Fruit fly (Drosophila melanogaster) Kc167 (cell line): ENCODE data around the gene CG14866.

ENCODE experiments used
- Myc ChIP-seq: fragments of >200 bp; optimal IDR thresholded peaks from 2 replicates; lab custom pipeline; 2017; ENCODE audit warnings: missing external identifiers
- Sin3A ChIP-seq: fragments of >200 bp; optimal IDR thresholded peaks from 2 replicates; lab custom pipeline; 2018; ENCODE audit warnings: missing external identifiers
- h ChIP-seq: fragments of >200 bp; optimal IDR thresholded peaks from 3 replicates; lab custom pipeline; 2018; ENCODE audit warnings: missing external identifiers
- insv ChIP-seq: fragments of >200 bp; optimal IDR thresholded peaks from 3 replicates; lab custom pipeline; 2018; ENCODE audit warnings: missing external identifiers
- psq ChIP-seq: fragments of >200 bp; optimal IDR thresholded peaks from 2 replicates; lab custom pipeline; 2017; ENCODE audit warnings: missing external identifiers
- ttk ChIP-seq: sonication (Bioruptor generic); optimal IDR thresholded peaks from 2 replicates; lab custom pipeline; 2017; ENCODE audit warnings: missing external identifiers

Gene CG14866

DNA sequence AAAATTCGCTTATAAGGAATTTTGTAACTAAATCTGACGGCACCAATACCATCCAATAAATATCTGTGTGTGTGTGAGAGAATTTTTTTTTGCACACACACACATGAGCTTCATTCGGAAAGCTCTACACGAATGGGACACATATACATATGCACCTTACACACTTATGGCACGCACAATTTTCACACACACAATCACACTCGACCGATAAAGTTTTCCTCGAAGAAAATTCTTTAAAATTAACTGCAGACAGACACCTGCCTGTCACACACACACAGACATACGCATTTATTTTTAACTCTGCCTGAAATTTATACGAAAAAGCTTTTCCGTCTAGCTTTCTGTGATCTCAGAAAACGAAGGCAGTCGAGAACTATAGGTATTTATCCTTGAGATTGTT, 5.6 kb upstream of the CG14866 start:
- no peak for TF ChIP-seq insv (lab: Kevin White, UChicago)
- no peak for TF ChIP-seq ttk (lab: Kevin White, UChicago)

- TF ChIP-seq Sin3A (no peak), h (lab: Kevin White, UChicago) (no peak), psq (lab: Kevin White, UChicago) (no peak), Myc (lab: Kevin White, UChicago) (no peak), insv (lab: Kevin White, UChicago) (no peak), ttk (lab: Kevin White, UChicago) (no peak)
Observed at dm6 chr3R:15313836-15314235, 2.4 kb upstream of the CG14866 start.

DNA sequence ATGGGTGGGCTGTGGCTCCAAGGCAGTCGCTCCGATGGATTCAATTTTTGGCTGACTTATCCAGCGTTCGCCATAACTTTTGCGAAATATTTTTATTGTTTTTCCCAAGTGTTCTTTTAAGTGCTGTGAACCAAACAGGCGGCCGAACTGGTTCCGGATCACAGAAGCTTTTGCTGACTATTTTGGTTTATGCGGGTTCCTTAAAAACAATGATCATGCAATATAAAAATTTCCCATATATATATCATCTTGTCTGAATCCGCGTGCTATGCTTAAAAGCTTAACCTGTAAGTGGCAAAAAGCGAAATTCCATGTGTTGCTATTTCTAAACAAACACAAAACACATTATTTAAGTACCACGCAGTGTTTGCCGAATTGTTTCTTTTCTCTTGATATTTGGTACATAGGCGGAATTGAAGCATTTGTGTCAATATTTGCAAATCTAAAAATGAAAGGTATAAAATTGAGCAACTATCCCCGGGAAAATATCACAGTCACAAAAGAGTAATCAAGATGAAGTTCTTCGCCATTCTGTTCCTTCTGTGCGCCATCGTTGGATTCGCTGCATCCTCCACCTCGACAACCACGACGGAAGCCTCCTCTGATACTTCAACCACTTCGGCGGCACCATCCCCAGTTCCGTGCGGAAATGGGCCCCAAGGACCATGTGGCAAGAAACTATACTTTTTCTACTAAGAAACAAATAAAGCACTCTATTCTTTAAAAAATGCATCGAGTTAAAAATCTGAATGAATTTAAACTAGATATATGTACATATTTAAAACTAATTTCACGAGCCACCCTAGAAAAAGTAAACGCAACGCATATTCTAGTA, 3.9 kb downstream of the CG14866 start, which contains the start of the genes CG6276 and CG44040:
CG6276 (minus strand) TSS at position 158 of the 835 bp plus-strand sequence.
CG44040 (plus strand) TSS at position 467 of the 835 bp plus-strand sequence.
- TF ChIP-seq Myc (lab: Kevin White, UChicago) (no peak), psq (lab: Kevin White, UChicago) (no peak), h (lab: Kevin White, UChicago) (no peak), ttk (lab: Kevin White, UChicago) (no peak), insv (lab: Kevin White, UChicago) (no peak), Sin3A (no peak)

DNA sequence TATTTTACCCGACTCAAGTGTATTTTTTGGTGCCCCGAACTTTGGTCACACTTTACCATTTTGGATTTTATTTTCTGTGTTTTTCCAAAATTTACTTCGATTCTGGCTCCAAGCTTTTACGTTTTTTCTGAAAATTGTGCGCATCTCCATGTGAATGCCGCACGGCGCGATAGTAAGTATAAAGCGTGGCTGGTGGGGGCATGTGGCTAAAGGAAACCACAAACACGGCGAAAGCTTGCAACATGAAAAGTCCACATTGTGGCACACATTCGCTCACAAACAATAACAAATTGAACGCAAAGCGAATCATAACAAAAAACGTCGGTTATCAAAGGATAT, 4.4 kb downstream of the CG14866 start, which contains the start of gene ear:
ear (plus strand) TSS at position 10 of the 339 bp plus-strand sequence.
- TF ChIP-seq h (lab: Kevin White, UChicago), result no peak
- TF ChIP-seq ttk (lab: Kevin White, UChicago), result no peak
- no peak for TF ChIP-seq Myc (lab: Kevin White, UChicago)
- TF ChIP-seq Sin3A, result no peak
- TF ChIP-seq psq (lab: Kevin White, UChicago), result no peak
- TF ChIP-seq insv (lab: Kevin White, UChicago), result no peak

DNA sequence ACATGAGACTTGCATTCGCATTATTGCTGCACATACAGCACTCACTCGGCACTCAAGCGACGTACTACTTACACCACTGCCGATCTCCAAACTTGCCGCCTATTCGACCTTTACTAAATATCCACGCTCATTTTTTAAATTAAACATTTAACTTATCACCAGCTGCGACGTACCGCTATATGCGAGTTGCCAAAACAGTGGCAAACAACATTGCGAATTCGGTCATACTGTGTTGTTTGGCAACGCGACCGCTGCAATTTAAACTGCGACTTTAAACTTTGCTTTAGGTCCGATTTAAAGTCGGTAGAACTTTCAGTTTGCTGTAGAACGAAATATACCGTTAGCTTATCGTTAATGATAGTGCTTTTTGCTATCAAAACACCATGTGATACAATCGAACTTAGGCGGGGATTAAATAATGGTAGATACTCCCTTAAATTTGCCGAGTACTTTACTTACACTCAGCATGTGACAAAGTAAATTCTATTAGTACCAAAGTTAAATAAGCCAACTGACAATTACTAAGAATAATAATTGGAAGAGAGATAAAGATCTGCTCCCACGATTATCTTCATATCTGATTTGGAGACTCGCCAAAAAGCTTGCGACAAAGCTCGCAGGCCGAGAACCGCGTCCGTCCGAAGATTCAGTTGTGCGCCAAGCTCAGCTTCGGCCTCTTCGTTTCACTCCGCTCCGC, 12.0 kb downstream of the CG14866 start, which contains the start of the genes CG6236 and ea:
CG6236 (minus strand) TSS at position 187 of the 697 bp plus-strand sequence.
ea (plus strand) TSS at position 647 of the 697 bp plus-strand sequence.
- TF ChIP-seq Myc (lab: Kevin White, UChicago), result no peak
- no peak for TF ChIP-seq Sin3A
- TF ChIP-seq insv (lab: Kevin White, UChicago), result no peak
- TF ChIP-seq h (lab: Kevin White, UChicago), result no peak
- no peak for TF ChIP-seq psq (lab: Kevin White, UChicago)
- TF ChIP-seq ttk (lab: Kevin White, UChicago), result no peak

DNA sequence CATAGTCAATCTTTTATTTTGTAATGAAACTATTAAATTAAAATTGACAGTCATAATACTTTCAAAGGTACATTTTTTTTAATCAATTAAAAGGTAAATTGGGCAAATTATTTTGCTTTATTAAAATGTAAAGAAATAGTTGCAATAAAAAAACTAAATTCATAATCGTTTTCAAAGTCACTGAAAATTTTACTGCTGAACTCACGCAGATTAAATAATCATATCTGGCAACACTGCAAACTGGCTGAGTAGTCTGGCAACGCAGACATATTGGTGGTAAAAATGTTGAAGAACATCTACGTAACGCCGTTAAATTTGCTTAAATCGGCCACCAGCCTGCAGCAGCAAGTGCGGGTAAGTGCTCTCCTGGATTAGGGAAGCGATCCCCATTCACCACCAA, 14.2 kb downstream of the CG14866 start, which contains the start of gene mRpL9:
mRpL9 (plus strand) TSS at position 267 of the 400 bp plus-strand sequence.
- no peak for TF ChIP-seq psq (lab: Kevin White, UChicago)
- no peak for TF ChIP-seq ttk (lab: Kevin White, UChicago)
- TF ChIP-seq h (lab: Kevin White, UChicago), result no peak
- TF ChIP-seq Myc (lab: Kevin White, UChicago), result no peak
- no peak for TF ChIP-seq insv (lab: Kevin White, UChicago)
- no peak for TF ChIP-seq Sin3A

DNA sequence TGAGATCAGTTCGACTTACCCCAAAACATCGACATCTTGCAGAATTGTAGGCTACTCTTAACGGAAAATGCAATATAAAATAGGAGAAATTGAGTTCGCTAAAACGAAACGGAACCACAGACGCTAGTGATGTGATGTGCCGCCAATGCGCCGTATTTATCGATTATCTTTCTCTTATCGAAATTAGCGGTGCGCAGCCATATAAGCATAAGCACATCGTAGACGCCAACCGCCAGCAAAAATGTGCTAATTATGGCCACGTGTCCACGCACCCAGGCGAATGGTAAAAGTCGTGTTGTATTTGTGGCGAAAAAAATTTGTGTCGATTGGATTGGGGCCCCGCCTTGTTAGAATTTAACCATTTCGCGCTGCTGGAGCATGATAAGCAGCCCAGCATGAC, 16.7 kb downstream of the CG14866 start, which contains the start of the genes Fkbp39 and Cyfip:
Fkbp39 (minus strand) TSS at position 140 of the 400 bp plus-strand sequence.
Cyfip (plus strand) TSS at position 273 of the 400 bp plus-strand sequence.
- TF ChIP-seq Myc (lab: Kevin White, UChicago), result no peak
- TF ChIP-seq Sin3A, result no peak
- no peak for TF ChIP-seq ttk (lab: Kevin White, UChicago)
- TF ChIP-seq insv (lab: Kevin White, UChicago), result no peak
- no peak for TF ChIP-seq psq (lab: Kevin White, UChicago)
- TF ChIP-seq h (lab: Kevin White, UChicago), result no peak

DNA sequence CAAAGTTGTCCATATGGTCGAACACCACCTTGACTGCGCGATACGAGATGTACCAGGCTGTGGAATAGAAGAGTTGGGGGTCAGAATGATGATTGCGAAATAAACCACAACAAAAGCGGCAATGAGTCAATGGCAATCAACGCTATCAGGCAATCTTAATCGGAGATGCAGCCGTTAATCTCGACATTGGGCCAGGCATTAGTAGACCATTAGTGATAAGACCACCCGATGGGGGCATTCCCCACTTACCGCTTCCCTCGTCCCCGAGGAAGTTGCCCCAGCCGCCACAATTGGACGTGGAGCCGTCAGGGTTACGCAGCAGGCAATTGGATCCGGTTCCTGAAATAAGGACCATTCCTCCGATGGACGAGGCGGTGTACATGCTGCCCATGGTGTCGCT, 22.8 kb downstream of the CG14866 start:
- TF ChIP-seq insv (lab: Kevin White, UChicago), result no peak
- no peak for TF ChIP-seq ttk (lab: Kevin White, UChicago)
- no peak for TF ChIP-seq Myc (lab: Kevin White, UChicago)
- no peak for TF ChIP-seq h (lab: Kevin White, UChicago)
- TF ChIP-seq psq (lab: Kevin White, UChicago), result no peak
- no peak for TF ChIP-seq Sin3A

dm6 chr3R:15340052-15340732, 23.9 kb downstream of the CG14866 start, which contains the start of gene SerRS-m:
TSS of gene SerRS-m (plus strand) at chr3R:15340667.
- TF ChIP-seq psq (lab: Kevin White, UChicago), result no peak
- no peak for TF ChIP-seq insv (lab: Kevin White, UChicago)
- no peak for TF ChIP-seq Myc (lab: Kevin White, UChicago)
- TF ChIP-seq Sin3A, result no peak
- TF ChIP-seq h (lab: Kevin White, UChicago), result no peak
- TF ChIP-seq ttk (lab: Kevin White, UChicago), result no peak

- no peak for TF ChIP-seq psq (lab: Kevin White, UChicago)
- TF ChIP-seq Myc (lab: Kevin White, UChicago), result no peak
- TF ChIP-seq ttk (lab: Kevin White, UChicago), result no peak
- no peak for TF ChIP-seq Sin3A
- TF ChIP-seq insv (lab: Kevin White, UChicago), result no peak
- no peak for TF ChIP-seq h (lab: Kevin White, UChicago)
Observed at dm6 chr3R:15342432-15342925, 26.2 kb downstream of the CG14866 start.
